Worm (Caenorhabditis elegans): ENCODE data around the gene nhr-133.

ce11 chrV:2206181-2206580, 5.7 kb downstream of the nhr-133 start, which contains the start of gene srt-40:
- TF ChIP-seq nhr-76 (tag; optimal IDR thresholded peaks at IDR 0.05) (no peak), blmp-1 (tag; optimal IDR thresholded peaks at IDR 0.05) (no peak), unc-62 (GFP tag; optimal IDR thresholded peaks at IDR 0.05) (no peak), pha-4 (tag; optimal IDR thresholded peaks at IDR 0.05) (no peak), unc-39 (tag; optimal IDR thresholded peaks at IDR 0.05) (no peak), drap-1 (GFP tag; optimal IDR thresholded peaks at IDR 0.05) (no peak), mep-1 (tag; optimal IDR thresholded peaks at IDR 0.05) (no peak), elt-3 (tag; optimal IDR thresholded peaks at IDR 0.05) (no peak), lin-13 (tag; optimal IDR thresholded peaks at IDR 0.05) (no peak)

All from whole organism, mixed stage, embryonic.